Fruit fly (Drosophila melanogaster): Measurements from ENCODE around the gene mthl10.

mthl10 gene

dm6 chr3L:377222-378071 lies 34.7 kb upstream of the mthl10 start (continued):
- TF ChIP-seq jumu (GFP tag; optimal IDR thresholded peaks at IDR 0.05) (no peak), CG13123 (GFP tag; optimal IDR thresholded peaks at IDR 0.05) (peak; percentile 66), D19A (tag; optimal IDR thresholded peaks at IDR 0.05) (peak; percentile 89), sens-2 (GFP tag; IDR thresholded peaks at IDR 0.05) (no peak), ash1 (GFP tag; optimal IDR thresholded peaks at IDR 0.05) (no peak), CG5245 (GFP tag; optimal IDR thresholded peaks at IDR 0.05) (peak; percentile 59), Sox100B (GFP tag; optimal IDR thresholded peaks at IDR 0.05) (peak; percentile 95), CG1647 (GFP tag; optimal IDR thresholded peaks at IDR 0.05) (no peak), CG11456 (GFP tag; IDR thresholded peaks at IDR 0.05) (0 out of 3 replicates have a peak, but pooled peaks have one; percentile 51), CG9876 (GFP tag; optimal IDR thresholded peaks at IDR 0.05) (no peak), sqz (GFP tag; optimal IDR thresholded peaks at IDR 0.05) (peak; percentile 78), Hr51 (GFP tag; optimal IDR thresholded peaks at IDR 0.05) (peak; percentile 26 to 93), CG9727 (GFP tag; optimal IDR thresholded peaks at IDR 0.05) (peak; percentile 95), Doc3 (GFP tag; IDR thresholded peaks at IDR 0.05; ENCODE audit: partially characterized antibody) (no peak), CG5953 (GFP tag; IDR thresholded peaks at IDR 0.05) (no peak), cato (GFP tag; optimal IDR thresholded peaks at IDR 0.05; ENCODE audit: borderline replicate concordance) (peak; percentile 52), sr (GFP tag; IDR thresholded peaks at IDR 0.05) (no peak), crc (GFP tag; optimal IDR thresholded peaks at IDR 0.05) (no peak), klu (GFP tag; IDR thresholded peaks at IDR 0.05) (peak; percentile 50), CG34376 (GFP tag; optimal IDR thresholded peaks at IDR 0.05) (peak; percentile 94), Neu2 (GFP tag; optimal IDR thresholded peaks at IDR 0.05; ENCODE audit: borderline replicate concordance) (no peak), CG3995 (GFP tag; optimal IDR thresholded peaks at IDR 0.05) (peak; percentile 42), mld (GFP tag; IDR thresholded peaks at IDR 0.05; ENCODE audit: partially characterized antibody) (0 out of 3 replicates have a peak, but pooled peaks have one; percentile 34), CG10462 (GFP tag; optimal IDR thresholded peaks at IDR 0.05) (peak; percentile 82), CG13296 (GFP tag; optimal IDR thresholded peaks at IDR 0.05) (peak; percentile 96), Dip2 (GFP tag; IDR thresholded peaks at IDR 0.05) (no peak), ato (GFP tag; IDR thresholded peaks at IDR 0.05; ENCODE audit: partially characterized antibody) (no peak; the same call in 1 of the 2 replicates), Med (GFP tag) (peak; percentile 75), C15 (GFP tag; IDR thresholded peaks at IDR 0.05) (0 out of 3 replicates have a peak, but pooled peaks have one; percentile 53), CG2712 (tag; optimal IDR thresholded peaks at IDR 0.05) (peak; percentile 95), bsh (GFP tag; optimal IDR thresholded peaks at IDR 0.05) (peak in 1 of 2 experiments; percentile 94), D19B (GFP tag; optimal IDR thresholded peaks at IDR 0.05) (peak; percentile 74), tna (GFP tag; IDR thresholded peaks at IDR 0.05; ENCODE audit: partially characterized antibody) (no peak), Atf3 (GFP tag; optimal IDR thresholded peaks at IDR 0.05) (no peak), CG14441 (GFP tag; IDR thresholded peaks at IDR 0.05) (peak; percentile 63; the same call in 1 of the 2 replicates), mam (GFP tag; optimal IDR thresholded peaks at IDR 0.05) (no peak), ewg (GFP tag; optimal IDR thresholded peaks at IDR 0.05) (peak; percentile 27), slbo (GFP tag; IDR thresholded peaks at IDR 0.05) (peak; percentile 75), MTF-1 (GFP tag; optimal IDR thresholded peaks at IDR 0.05; ENCODE audit: borderline replicate concordance) (peak; percentile 66), trh (GFP tag; optimal IDR thresholded peaks at IDR 0.05) (peak; percentile 33), CG7786 (GFP tag; optimal IDR thresholded peaks at IDR 0.05) (no peak), Bgb (GFP tag; IDR thresholded peaks at IDR 0.05; ENCODE audit: partially characterized antibody) (peak; percentile 14; the same call in 1 of the 2 replicates), CG34422 (GFP tag; IDR thresholded peaks at IDR 0.05) (no peak), dimm (GFP tag; IDR thresholded peaks at IDR 0.05) (0 out of 2 replicates have a peak, but pooled peaks have one; percentile 26), CTCF (GFP tag; optimal IDR thresholded peaks at IDR 0.05) (peak; percentile 39), HmgZ (tag; optimal IDR thresholded peaks at IDR 0.05) (peak; percentile 66), phol (tag; optimal IDR thresholded peaks at IDR 0.05) (peak; percentile 94), Dref (GFP tag; IDR thresholded peaks at IDR 0.05) (no peak), CG2202 (tag; optimal IDR thresholded peaks at IDR 0.05) (peak; percentile 84)
